Worm (Caenorhabditis elegans): ENCODE measurements around the gene R05D3.8.

The R05D3.8 gene

DNA sequence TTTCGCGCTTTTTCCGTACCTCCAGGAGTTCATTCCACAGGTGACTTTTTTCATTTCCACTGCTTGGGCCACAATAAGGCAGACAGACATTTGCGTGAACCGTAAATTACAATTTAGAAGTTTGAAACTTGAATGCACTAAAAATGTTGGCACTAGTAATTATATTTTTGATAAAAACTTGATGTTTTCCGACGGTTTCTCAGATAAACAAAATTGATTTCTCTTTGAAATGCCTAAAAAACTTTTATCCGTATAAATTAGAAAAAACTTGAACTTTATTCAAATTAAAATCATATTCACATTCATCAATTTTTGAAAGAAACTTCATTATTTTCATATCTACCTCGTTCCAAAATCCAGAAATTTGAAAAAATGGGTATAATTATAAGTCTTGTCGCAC lies 37.6 kb upstream of the R05D3.8 start, which contains the start of gene ZK353.3:
Gene ZK353.3, plus strand, starts transcription at position 301 of the 400 bp plus-strand sequence.
- TF ChIP-seq tbx-37 (GFP tag; conservative IDR thresholded peaks at IDR 0.05): no peak
- TF ChIP-seq hnd-1 (tag; optimal IDR thresholded peaks at IDR 0.05): no peak
- no peak for TF ChIP-seq scrt-1 (GFP tag; IDR thresholded peaks at IDR 0.05)

DNA sequence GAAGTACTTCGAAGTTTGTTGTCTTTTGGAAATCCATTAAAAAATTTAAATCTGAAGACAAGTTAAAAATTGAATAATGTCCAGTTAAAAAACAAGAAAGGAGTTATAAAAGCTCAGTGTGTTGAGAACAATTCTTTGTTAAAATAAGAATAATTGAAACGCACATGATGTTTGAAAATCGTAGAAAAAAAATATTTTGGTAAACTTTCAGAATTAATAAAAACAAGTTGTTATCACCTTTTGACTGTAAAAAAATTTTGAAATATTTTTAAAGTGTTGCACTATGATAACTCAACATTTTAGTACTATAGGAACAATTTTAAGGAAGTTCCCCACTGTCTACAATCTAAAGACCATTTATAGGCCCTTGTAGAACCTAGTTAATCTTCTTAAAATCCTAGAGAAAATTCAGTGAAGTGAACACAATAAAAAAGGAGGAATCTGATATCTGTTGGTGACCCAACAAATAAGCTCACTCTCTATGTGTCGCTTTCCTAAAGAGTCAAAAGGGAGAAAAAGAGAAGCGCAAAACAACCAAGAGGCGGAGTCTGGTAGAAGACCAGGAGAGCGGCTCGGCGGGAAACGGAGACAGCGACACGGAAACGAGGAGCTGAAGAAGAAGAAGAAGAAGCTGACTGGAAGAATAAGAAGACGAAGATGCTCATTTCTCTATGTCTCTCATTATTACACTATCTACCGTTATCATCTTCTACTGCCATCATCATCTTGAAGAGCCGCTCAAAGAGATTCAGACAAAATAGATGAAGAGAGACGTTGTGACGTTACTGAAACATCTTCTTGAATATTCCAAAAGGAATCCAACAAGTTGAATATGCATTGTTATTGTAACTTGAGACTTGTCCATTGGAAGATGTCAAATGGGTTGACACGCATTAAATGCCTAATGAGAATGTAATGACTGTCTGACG lies 36.5 kb upstream of the R05D3.8 start, which contains the start of gene ZK353.10:
Gene ZK353.10, minus strand, starts transcription at position 51 of the 929 bp plus-strand sequence.
- TF ChIP-seq hmg-4 (GFP tag; optimal IDR thresholded peaks at IDR 0.05) (no peak), aly-1 (tag; optimal IDR thresholded peaks at IDR 0.05) (no peak), ceh-13 (GFP tag; optimal IDR thresholded peaks at IDR 0.05) (no peak), hmbx-1 (tag; optimal IDR thresholded peaks at IDR 0.05) (no peak), F13C5.2 (tag; optimal IDR thresholded peaks at IDR 0.05) (no peak)

DNA sequence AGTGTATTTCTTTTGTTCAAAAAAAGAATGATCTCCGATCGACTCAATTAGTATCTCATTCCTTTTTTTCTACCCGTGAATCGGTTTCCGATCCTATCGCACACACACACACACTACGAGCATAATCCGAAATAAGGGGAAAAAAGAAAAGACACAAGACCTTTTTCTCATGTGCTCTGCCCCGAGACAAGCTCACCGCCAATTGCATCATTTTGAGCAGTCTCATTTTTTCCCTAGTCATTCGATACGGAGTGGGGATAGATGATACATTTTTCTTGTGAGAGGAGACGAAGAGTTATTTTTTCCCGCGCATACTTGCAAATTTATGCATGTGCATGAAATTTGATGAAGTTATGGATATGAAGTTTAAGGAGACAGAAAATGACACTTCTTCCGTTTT lies 34.2 kb upstream of the R05D3.8 start:
- TF ChIP-seq tra-4 (tag; optimal IDR thresholded peaks at IDR 0.05): no peak
- no peak for TF ChIP-seq hnd-1 (tag; optimal IDR thresholded peaks at IDR 0.05)
- no peak for TF ChIP-seq aly-1 (tag; optimal IDR thresholded peaks at IDR 0.05)
- TF ChIP-seq ets-7 (tag; optimal IDR thresholded peaks at IDR 0.05): no peak
- no peak for TF ChIP-seq flt-1 (GFP tag; IDR thresholded peaks at IDR 0.05)
- TF ChIP-seq F13C5.2 (tag; optimal IDR thresholded peaks at IDR 0.05): no peak

DNA sequence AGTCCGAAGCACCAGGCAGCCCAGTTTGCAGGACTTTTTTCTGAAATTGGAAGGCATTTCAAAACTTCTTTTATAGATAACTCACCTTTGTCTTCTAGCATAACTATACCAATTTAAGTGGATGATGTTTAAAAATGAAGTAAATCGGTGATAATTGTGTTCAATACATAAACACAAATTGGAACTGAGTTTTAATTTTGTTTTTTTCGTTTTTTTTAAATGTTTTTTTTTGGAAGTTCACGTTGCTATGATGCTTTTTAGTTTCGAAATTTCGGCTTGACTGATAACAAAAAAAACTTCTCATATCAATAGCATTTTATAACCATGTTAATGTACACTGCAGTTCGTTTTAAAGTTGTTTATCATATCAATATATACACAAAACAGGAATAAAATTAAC lies 31.4 kb upstream of the R05D3.8 start, which contains the start of gene ZK353.4:
Gene ZK353.4, minus strand, starts transcription at position 101 of the 400 bp plus-strand sequence.
- no peak for TF ChIP-seq F13C5.2 (tag; optimal IDR thresholded peaks at IDR 0.05)
- TF ChIP-seq pes-1 (GFP tag; IDR thresholded peaks at IDR 0.05): no peak
- no peak for TF ChIP-seq ets-7 (tag; optimal IDR thresholded peaks at IDR 0.05)

DNA sequence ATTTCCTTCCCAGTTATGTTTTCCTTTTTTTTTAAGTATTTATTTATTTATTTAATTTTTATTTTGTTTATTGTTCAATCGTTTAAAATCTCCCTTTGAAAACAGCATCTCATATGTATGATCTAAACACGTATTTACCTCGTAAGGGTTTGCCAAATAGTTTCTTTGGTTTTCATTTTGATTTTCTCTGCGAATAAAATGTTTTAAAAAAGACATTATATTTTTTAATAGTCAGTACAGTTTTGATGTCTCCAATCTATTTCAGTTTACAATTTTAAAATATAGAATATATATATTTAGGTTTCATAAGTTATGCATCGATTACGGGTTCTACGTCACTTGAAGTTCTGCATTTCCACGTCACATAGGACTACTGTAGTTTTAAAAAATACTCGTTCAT lies 22.5 kb upstream of the R05D3.8 start, which contains the start of gene R05D3.12:
Gene R05D3.12, plus strand, starts transcription at position 301 of the 400 bp plus-strand sequence.
- no peak for TF ChIP-seq flt-1 (GFP tag; IDR thresholded peaks at IDR 0.05)
- no peak for TF ChIP-seq hmg-4 (GFP tag; optimal IDR thresholded peaks at IDR 0.05)
- no peak for TF ChIP-seq pes-1 (GFP tag; IDR thresholded peaks at IDR 0.05)
- no peak for TF ChIP-seq ama-1 (optimal IDR thresholded peaks at IDR 0.05)
- TF ChIP-seq tra-4 (tag; optimal IDR thresholded peaks at IDR 0.05): no peak
- TF ChIP-seq hmbx-1 (tag; optimal IDR thresholded peaks at IDR 0.05): no peak
- no peak for TF ChIP-seq scrt-1 (GFP tag; IDR thresholded peaks at IDR 0.05)
- no peak for TF ChIP-seq ceh-13 (GFP tag; optimal IDR thresholded peaks at IDR 0.05)
- no peak for TF ChIP-seq B0310.2 (tag; optimal IDR thresholded peaks at IDR 0.05)
- TF ChIP-seq F13C5.2 (tag; optimal IDR thresholded peaks at IDR 0.05): no peak
- TF ChIP-seq ets-7 (tag; optimal IDR thresholded peaks at IDR 0.05): no peak
- no peak for TF ChIP-seq tbx-37 (GFP tag; conservative IDR thresholded peaks at IDR 0.05)
- no peak for TF ChIP-seq tbx-11 (GFP tag; IDR thresholded peaks at IDR 0.05)

DNA sequence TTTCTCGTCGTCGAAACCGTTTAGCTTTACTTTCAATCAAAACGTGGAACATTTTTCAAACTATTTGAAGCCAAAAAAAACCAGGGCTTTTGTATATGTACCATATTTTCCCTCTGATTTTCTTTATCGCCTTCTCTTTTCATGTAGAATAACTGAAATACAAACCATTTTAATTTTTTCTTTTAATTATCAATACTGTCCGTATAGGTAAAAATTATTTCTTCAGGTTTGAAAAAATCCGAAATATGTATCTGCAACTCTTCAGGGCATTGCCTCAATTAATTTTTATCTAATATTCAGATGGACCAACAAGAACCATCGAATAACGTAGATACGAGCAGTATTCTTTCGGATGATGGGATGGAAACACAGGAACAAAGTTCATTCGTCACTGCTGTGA lies 16.9 kb upstream of the R05D3.8 start, which contains the start of gene met-2:
Gene met-2, plus strand, starts transcription at position 301 of the 400 bp plus-strand sequence.
- TF ChIP-seq tbx-11 (GFP tag; IDR thresholded peaks at IDR 0.05): no peak
- no peak for TF ChIP-seq ama-1 (optimal IDR thresholded peaks at IDR 0.05)
- TF ChIP-seq tra-4 (tag; optimal IDR thresholded peaks at IDR 0.05): no peak
- no peak for TF ChIP-seq pes-1 (GFP tag; IDR thresholded peaks at IDR 0.05)

DNA sequence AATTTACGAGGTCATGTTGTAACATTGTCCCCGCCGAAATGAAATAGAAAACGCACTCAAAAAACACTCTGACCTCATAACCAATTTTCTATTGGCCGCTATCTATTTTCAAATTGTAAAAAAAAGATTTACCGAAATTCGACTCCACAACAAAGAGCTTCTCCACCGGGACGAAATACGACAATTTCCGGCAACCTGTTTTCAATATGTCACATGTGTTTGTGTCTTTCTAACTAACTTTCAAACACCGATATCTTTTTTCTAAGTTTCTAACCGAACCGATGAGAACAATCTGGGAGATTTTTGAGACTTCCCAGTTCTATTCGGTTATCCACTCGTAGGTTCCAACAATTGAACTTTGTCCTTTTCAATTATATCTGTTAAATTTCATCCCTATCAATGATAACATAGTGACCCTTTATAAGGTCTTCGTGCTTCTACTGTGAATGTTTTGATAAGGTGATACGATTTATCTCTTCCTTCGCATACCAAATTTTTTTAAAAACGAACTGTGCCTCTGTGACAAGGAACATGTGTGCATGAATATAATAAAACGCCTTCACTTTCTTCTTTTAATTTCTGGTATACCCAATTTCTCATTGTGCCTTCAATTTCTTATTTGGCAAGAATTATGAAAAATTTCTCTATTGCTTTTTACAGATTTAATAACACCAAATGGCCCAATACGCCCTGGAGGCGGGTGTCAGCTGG lies 13.6 kb upstream of the R05D3.8 start, which contains the start of gene lmbr-1:
Gene lmbr-1, plus strand, starts transcription at position 661 of the 711 bp plus-strand sequence.
- TF ChIP-seq hmbx-1 (tag; optimal IDR thresholded peaks at IDR 0.05): no peak

DNA sequence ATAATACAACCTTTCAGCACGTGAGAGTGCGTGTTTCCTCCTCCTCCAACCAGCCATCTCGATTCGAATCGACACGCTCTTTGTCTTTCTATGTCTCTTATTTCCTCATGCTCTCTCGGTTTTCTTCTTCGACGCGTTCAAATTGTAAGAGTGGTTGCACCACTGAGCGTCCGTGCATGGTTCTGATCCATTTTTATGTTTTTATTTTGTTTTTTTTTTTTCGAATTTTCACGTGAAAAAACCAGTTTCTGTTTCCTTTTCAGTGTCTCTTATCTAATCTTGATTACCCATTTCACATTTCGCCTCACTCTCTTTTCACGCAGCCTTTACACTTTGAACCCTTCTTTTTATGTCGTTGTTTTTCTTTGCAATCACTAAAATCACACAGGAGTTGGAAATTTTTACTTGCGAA lies 12.7 kb upstream of the R05D3.8 start:
- TF ChIP-seq tbx-11 (GFP tag; IDR thresholded peaks at IDR 0.05) (no peak), hnd-1 (tag; optimal IDR thresholded peaks at IDR 0.05) (no peak), hmg-4 (GFP tag; optimal IDR thresholded peaks at IDR 0.05) (no peak), F13C5.2 (tag; optimal IDR thresholded peaks at IDR 0.05) (no peak), ama-1 (optimal IDR thresholded peaks at IDR 0.05) (no peak), ets-7 (tag; optimal IDR thresholded peaks at IDR 0.05) (no peak), pes-1 (GFP tag; IDR thresholded peaks at IDR 0.05) (no peak), sea-1 (GFP tag; conservative IDR thresholded peaks at IDR 0.05) (no peak), ceh-13 (GFP tag; optimal IDR thresholded peaks at IDR 0.05) (no peak), B0310.2 (tag; optimal IDR thresholded peaks at IDR 0.05) (no peak), tra-4 (tag; optimal IDR thresholded peaks at IDR 0.05) (no peak)

DNA sequence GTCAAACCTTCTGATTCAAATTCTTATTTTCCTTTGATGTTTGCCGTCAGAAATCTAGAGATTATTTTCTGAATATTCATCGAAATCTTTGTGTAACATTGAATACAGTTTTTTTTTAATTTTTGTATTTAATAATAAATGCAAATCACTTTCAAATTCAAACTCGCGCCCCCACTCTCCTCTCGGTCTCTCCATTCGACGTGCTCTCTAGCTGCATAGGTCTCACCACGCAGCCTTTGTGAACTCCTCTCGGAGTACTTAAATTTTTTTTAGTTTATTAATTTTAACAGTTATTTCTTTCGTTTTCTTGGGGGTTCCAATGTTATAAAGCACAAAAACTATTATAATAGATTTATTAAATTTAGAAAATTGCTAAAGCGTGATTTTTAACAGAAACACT lies 12.1 kb upstream of the R05D3.8 start:
- TF ChIP-seq ama-1 (optimal IDR thresholded peaks at IDR 0.05) (no peak), flt-1 (GFP tag; IDR thresholded peaks at IDR 0.05) (no peak), ets-7 (tag; optimal IDR thresholded peaks at IDR 0.05) (no peak), tbx-11 (GFP tag; IDR thresholded peaks at IDR 0.05) (no peak), hnd-1 (tag; optimal IDR thresholded peaks at IDR 0.05) (no peak), hmg-4 (GFP tag; optimal IDR thresholded peaks at IDR 0.05) (no peak), ceh-36 (tag; optimal IDR thresholded peaks at IDR 0.05) (no peak)

Data from whole organism, early embryonic.